Worm (Caenorhabditis elegans): ENCODE measurements around the gene srxa-14.

Gene srxa-14

DNA sequence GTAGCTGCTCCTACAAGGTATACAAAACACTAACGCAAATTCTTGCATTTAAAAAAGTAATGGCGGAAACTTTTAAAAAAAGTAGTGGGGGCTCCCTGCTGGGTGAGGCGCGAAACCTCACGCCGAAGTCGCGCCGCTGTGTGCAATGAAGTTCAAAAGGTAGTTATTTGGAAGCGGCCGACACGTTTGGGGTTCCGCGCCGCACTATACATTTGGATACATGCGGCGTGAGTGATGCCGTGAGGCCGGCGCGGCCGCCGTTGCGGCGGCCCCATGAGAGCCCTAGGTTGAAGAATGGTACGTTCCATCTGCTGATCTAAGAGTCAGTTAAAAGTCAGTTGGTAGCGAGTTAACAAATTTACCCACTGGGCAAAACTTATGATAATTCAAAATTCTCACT is 42.4 kb downstream of the srxa-14 start:
- TF ChIP-seq nhr-42 (GFP tag; IDR thresholded peaks at IDR 0.05) (no peak), Y48G9A.11 (GFP tag; IDR thresholded peaks at IDR 0.05) (0 out of 2 replicates have a peak, but pooled peaks have one; percentile 32), T20F7.1 (GFP tag; optimal IDR thresholded peaks at IDR 0.05) (no peak), set-16 (GFP tag; IDR thresholded peaks at IDR 0.05) (peak; percentile 63), vab-7 (GFP tag; IDR thresholded peaks at IDR 0.05) (no peak), unc-39 (tag; optimal IDR thresholded peaks at IDR 0.05) (no peak)

DNA sequence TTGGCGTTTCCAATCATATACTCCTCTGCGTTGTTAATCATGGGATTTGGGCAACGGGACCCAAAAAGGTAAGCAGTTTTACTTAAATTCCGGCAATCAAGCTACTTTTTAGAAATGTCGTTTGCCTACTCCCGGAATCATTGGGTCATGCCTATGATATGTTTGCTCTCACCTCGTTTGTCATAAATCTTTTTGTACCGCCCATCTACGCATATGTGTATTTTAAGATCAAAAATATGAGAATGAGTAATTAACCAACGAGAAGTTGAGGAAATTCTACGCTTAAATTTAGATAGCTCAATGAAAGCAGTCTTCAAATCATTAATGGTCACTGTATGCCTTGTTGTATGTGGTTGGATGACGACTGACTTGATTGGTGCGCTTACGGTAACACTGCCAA is 42.9 kb downstream of the srxa-14 start:
- TF ChIP-seq egl-43 (GFP tag; IDR thresholded peaks at IDR 0.05) (no peak), unc-62 (GFP tag; optimal IDR thresholded peaks at IDR 0.05 in 1 of 2) (peak in 1 of 2 experiments; percentile 98), unc-62 (tag; optimal IDR thresholded peaks at IDR 0.05) (no peak)

DNA sequence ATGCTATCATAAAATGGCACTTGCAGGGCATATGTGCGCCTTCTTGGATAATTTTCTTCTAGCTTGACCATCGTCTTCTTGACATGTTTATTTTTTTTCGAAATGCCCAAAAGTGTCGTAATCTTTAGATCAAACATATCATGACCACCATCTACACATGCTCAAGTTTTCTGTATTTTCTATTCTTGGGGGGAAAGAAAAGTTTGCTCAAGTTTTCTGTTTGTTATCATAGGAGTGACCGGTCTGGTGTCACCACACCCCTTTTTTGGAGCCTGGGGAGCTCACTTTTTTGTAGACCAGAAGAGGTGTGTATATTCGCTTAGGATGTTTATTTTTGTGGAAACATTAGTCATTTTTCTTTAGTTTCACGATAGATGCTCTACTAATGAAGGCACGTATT is 46.0 kb downstream of the srxa-14 start, which contains the start of gene klf-2:
TSS of gene klf-2 (plus strand) at position 301 of the 400 bp plus-strand sequence.
- TF ChIP-seq lin-38 (GFP tag; IDR thresholded peaks at IDR 0.05) = no peak
- no peak for TF ChIP-seq duxl-1 (tag; optimal IDR thresholded peaks at IDR 0.05; ENCODE audit: poor library complexity)
- TF ChIP-seq nhr-77 (tag; optimal IDR thresholded peaks at IDR 0.05) = no peak
- TF ChIP-seq mes-2 (tag; optimal IDR thresholded peaks at IDR 0.05; ENCODE audit: poor library complexity, severe bottlenecking) = no peak
- no peak for TF ChIP-seq tag-97 (GFP tag; IDR thresholded peaks at IDR 0.05)
- TF ChIP-seq lir-3 (tag; optimal IDR thresholded peaks at IDR 0.05) = no peak
- no peak for TF ChIP-seq mxl-2 (GFP tag; conservative IDR thresholded peaks at IDR 0.05)
- no peak for TF ChIP-seq cey-2 (tag; optimal IDR thresholded peaks at IDR 0.05; ENCODE audit: borderline replicate concordance, insufficient read depth)
- TF ChIP-seq php-3 (GFP tag; IDR thresholded peaks at IDR 0.05) = no peak
- no peak for TF ChIP-seq mdt-29 (GFP tag; IDR thresholded peaks at IDR 0.05)

DNA sequence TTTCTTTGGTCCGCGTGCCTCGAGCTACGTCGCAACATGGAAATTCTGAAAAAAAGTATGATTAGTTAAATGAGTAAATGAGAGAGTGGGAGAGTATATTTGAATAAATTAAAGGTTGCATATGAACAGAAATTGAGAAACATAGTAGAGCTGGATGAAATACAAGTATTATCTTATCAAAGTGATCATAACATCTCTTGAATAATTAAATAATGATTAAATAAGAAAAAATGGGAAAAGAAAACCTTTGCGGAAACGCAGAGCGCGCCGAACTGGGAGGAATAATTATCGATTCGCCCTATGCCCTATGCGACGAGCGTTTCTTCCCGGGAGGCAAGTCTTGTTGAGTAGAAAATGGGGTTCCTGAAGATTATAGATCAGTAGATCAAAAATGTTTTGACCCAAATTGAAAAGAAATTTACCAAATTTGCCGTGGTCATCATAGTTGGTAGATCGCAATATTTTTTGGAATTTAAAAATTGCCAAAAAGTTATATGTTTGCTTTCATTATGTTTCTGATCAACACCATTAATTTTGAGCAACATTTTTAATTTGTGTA is 50.2 kb downstream of the srxa-14 start, which contains the start of gene F53F8.3:
TSS of gene F53F8.3 (minus strand) at position 51 of the 559 bp plus-strand sequence.
- TF ChIP-seq F26F4.8 (GFP tag; conservative IDR thresholded peaks at IDR 0.05) = no peak
- no peak for TF ChIP-seq hlh-11 (tag; optimal IDR thresholded peaks at IDR 0.05)
- no peak for TF ChIP-seq attf-4 (tag; optimal IDR thresholded peaks at IDR 0.05)
- TF ChIP-seq mxl-3 (GFP tag; optimal IDR thresholded peaks at IDR 0.05) = no peak
- TF ChIP-seq snpc-1.2 (GFP tag; IDR thresholded peaks at IDR 0.05) = no peak
- TF ChIP-seq ceh-28 (tag; optimal IDR thresholded peaks at IDR 0.05) = no peak
- no peak for TF ChIP-seq ZK546.5 (tag; optimal IDR thresholded peaks at IDR 0.05)
- no peak for TF ChIP-seq Y5F2A.4 (GFP tag; optimal IDR thresholded peaks at IDR 0.05)

Data from whole organism, L4 larva.